Worm (Caenorhabditis elegans) whole organism, late embryonic: Measurements from ENCODE around the gene Y47D7A.19.

ENCODE experiments used
- ama-1 ChIP-seq: fragments of 150-350 bp; optimal IDR thresholded peaks from 2 replicates; lab custom pipeline; 2014
- ceh-19 ChIP-seq: fragments of 200-800 bp; sonication (Bioruptor generic); optimal IDR thresholded peaks from 2 replicates; lab custom pipeline; 2018; ENCODE audit warnings: mild to moderate bottlenecking, missing genetic modification characterization, missing compliant biosample characterization
- dve-1 ChIP-seq: sonication (generic microtip); optimal IDR thresholded peaks from 2 replicates; lab custom pipeline; 2017; ENCODE audit warnings: antibody characterized with exemption, mild to moderate bottlenecking, missing genetic modification characterization, missing compliant biosample characterization
- elt-2 ChIP-seq: sonication (generic microtip); optimal IDR thresholded peaks from 2 replicates; lab custom pipeline; 2016; ENCODE audit warnings: missing genetic modification reagents, missing genetic modification characterization, missing compliant biosample characterization
- elt-4 ChIP-seq: sonication (generic microtip); optimal IDR thresholded peaks from 2 replicates; lab custom pipeline; 2016; ENCODE audit warnings: missing genetic modification characterization, missing compliant biosample characterization
- ets-4 ChIP-seq: sonication (generic microtip); optimal IDR thresholded peaks from 2 replicates; lab custom pipeline; 2016; ENCODE audit warnings: missing genetic modification characterization, missing compliant biosample characterization
- mec-3 ChIP-seq: sonication (generic microtip); optimal IDR thresholded peaks from 2 replicates; lab custom pipeline; 2016; ENCODE audit warnings: borderline replicate concordance, missing genetic modification characterization, missing compliant biosample characterization
- pag-3 ChIP-seq: sonication (generic microtip); optimal IDR thresholded peaks from 2 replicates; lab custom pipeline; 2016; ENCODE audit warnings: missing compliant biosample characterization, missing genetic modification characterization, borderline replicate concordance
- pha-4 ChIP-seq: fragments of 150-350 bp; optimal IDR thresholded peaks from 2 replicates; lab custom pipeline; 2018; ENCODE audit warnings: missing biosample characterization, missing genetic modification reagents, missing genetic modification characterization
- pqm-1 ChIP-seq: sonication (generic microtip); optimal IDR thresholded peaks from 2 replicates; lab custom pipeline; 2016; ENCODE audit warnings: missing genetic modification characterization, missing compliant biosample characterization
- sox-2 ChIP-seq: fragments of 200-800 bp; sonication (Bioruptor generic); IDR thresholded peaks from 2 replicates; pipeline ENCODE4 v1.3.6; 2022; ENCODE audit warnings: missing genetic modification reagents, missing genetic modification characterization, missing compliant biosample characterization

DNA sequence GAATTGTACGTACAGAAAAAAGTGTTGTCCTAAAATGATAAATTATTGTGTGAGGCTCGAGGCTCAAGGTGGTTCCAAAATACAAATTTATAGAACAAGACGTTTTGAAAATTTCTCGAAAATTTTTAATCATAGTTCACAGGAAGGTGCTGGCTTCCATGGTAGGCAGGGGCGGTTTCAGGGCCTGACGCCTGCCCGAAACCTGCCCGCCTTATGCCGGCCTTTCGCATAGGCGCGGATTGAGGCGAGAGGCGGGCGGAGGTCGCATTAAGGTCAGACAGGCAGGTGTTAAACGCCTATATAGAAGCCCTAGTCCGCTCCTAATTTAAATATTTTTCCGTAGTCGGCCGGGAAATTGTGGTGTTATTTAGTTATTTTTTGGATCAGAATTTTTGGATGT, 1.1 kb upstream of the Y47D7A.19 start:
- no peak for TF ChIP-seq ets-4 (tag; lab: Kevin White, UChicago)
- no peak for TF ChIP-seq dve-1 (tag; lab: Kevin White, UChicago)
- TF ChIP-seq pha-4: no peak
- no peak for TF ChIP-seq pag-3 (tag; lab: Kevin White, UChicago)
- no peak for TF ChIP-seq elt-4 (tag; lab: Kevin White, UChicago)
- TF ChIP-seq sox-2 (GFP tag; lab: Robert Waterston, UW): no peak
- no peak for TF ChIP-seq mec-3 (tag; lab: Kevin White, UChicago)
- TF ChIP-seq elt-2 (tag; lab: Kevin White, UChicago): no peak
- TF ChIP-seq pqm-1: no peak
- no peak for TF ChIP-seq ceh-19 (GFP tag; lab: Kevin White, UChicago)
- no peak for TF ChIP-seq ama-1 (lab: Kevin White, UChicago)
